Worm (Caenorhabditis elegans) whole organism, mixed stage, embryonic: Measurements from ENCODE around the gene F43C11.1.

Source experiments
- M03D4.4 ChIP-seq: sonication (generic microtip); optimal IDR thresholded peaks from 2 replicates; lab custom pipeline; 2017; ENCODE audit warnings: mild to moderate bottlenecking, missing genetic modification characterization, missing compliant biosample characterization
- bed-3 ChIP-seq: fragments of 200-800 bp; sonication (Bioruptor generic); optimal IDR thresholded peaks from 3 replicates; lab custom pipeline; 2018; ENCODE audit warnings: mild to moderate bottlenecking, missing genetic modification characterization, moderate library complexity, missing compliant biosample characterization
- blmp-1 ChIP-seq: fragments of 150-350 bp; optimal IDR thresholded peaks from 2 replicates; lab custom pipeline; 2014; ENCODE audit warnings: missing biosample characterization, missing genetic modification characterization
- ceh-39 ChIP-seq: fragments of 150-350 bp; optimal IDR thresholded peaks from 2 replicates; lab custom pipeline; 2014; ENCODE audit warnings: missing biosample characterization, missing genetic modification characterization
- ceh-43 ChIP-seq: fragments of 200-800 bp; sonication (Bioruptor generic); optimal IDR thresholded peaks from 2 replicates; lab custom pipeline; 2018; ENCODE audit warnings: mild to moderate bottlenecking, missing genetic modification characterization, moderate library complexity, missing compliant biosample characterization
- ceh-83 ChIP-seq: fragments of 200-800 bp; sonication (Bioruptor generic); optimal IDR thresholded peaks from 2 replicates; lab custom pipeline; 2018; ENCODE audit warnings: mild to moderate bottlenecking, missing genetic modification characterization, missing compliant biosample characterization
- ces-1 ChIP-seq: fragments of 150-350 bp; optimal IDR thresholded peaks from 2 replicates; lab custom pipeline; 2014; ENCODE audit warnings: missing biosample characterization, missing genetic modification reagents, missing genetic modification characterization
- cnd-1 ChIP-seq: fragments of 200-800 bp; sonication (Bioruptor generic); optimal IDR thresholded peaks from 2 replicates; lab custom pipeline; 2018; ENCODE audit warnings: mild to moderate bottlenecking, missing genetic modification characterization, missing compliant biosample characterization
- elt-1 ChIP-seq: sonication (generic microtip); optimal IDR thresholded peaks from 2 replicates; lab custom pipeline; 2017; ENCODE audit warnings: missing genetic modification characterization, mild to moderate bottlenecking, missing compliant biosample characterization, antibody characterized with exemption, moderate library complexity, borderline replicate concordance; ENCODE audit not compliant: insufficient read depth
- elt-3 ChIP-seq: fragments of 150-350 bp; optimal IDR thresholded peaks from 2 replicates; lab custom pipeline; 2014; ENCODE audit warnings: missing biosample characterization, missing genetic modification characterization
- flh-1 ChIP-seq: fragments of 200-800 bp; sonication (Bioruptor generic); optimal IDR thresholded peaks from 2 replicates; lab custom pipeline; 2018; ENCODE audit warnings: mild to moderate bottlenecking, missing genetic modification characterization, moderate library complexity, missing compliant biosample characterization
- ham-2 ChIP-seq: fragments of 200-800 bp; sonication (Bioruptor generic); optimal IDR thresholded peaks from 2 replicates; lab custom pipeline; 2018; ENCODE audit warnings: mild to moderate bottlenecking, missing genetic modification characterization, missing compliant biosample characterization
- hlh-1 ChIP-seq: fragments of 150-350 bp; optimal IDR thresholded peaks from 2 replicates; lab custom pipeline; 2014; ENCODE audit warnings: missing biosample characterization, missing genetic modification reagents, missing genetic modification characterization
- lin-13 ChIP-seq: fragments of 150-350 bp; optimal IDR thresholded peaks from 2 replicates; lab custom pipeline; 2014; ENCODE audit warnings: missing biosample characterization, missing genetic modification characterization
- lin-32 ChIP-seq: fragments of 200-800 bp; sonication (Bioruptor generic); optimal IDR thresholded peaks from 2 replicates; lab custom pipeline; 2018; ENCODE audit warnings: mild to moderate bottlenecking, missing genetic modification characterization, missing compliant biosample characterization
- lsy-2 ChIP-seq: fragments of 150-350 bp; optimal IDR thresholded peaks from 2 replicates; lab custom pipeline; 2014; ENCODE audit warnings: missing biosample characterization, missing genetic modification characterization
- mab-5 ChIP-seq: fragments of 150-350 bp; optimal IDR thresholded peaks from 2 replicates; lab custom pipeline; 2014; ENCODE audit warnings: missing biosample characterization, missing genetic modification characterization
- mep-1 ChIP-seq: fragments of 150-350 bp; optimal IDR thresholded peaks from 2 replicates; lab custom pipeline; 2017; ENCODE audit warnings: missing biosample characterization, missing genetic modification reagents, missing genetic modification characterization, inconsistent platforms
- mls-2 ChIP-seq: sonication (generic microtip); optimal IDR thresholded peaks from 2 replicates; lab custom pipeline; 2016; ENCODE audit warnings: mild to moderate bottlenecking, missing genetic modification characterization, moderate library complexity, missing compliant biosample characterization
- nhr-12 ChIP-seq: fragments of 150-350 bp; optimal IDR thresholded peaks from 2 replicates; lab custom pipeline; 2014; ENCODE audit warnings: missing biosample characterization, missing genetic modification characterization
- nhr-2 ChIP-seq: fragments of 150-350 bp; optimal IDR thresholded peaks from 2 replicates; lab custom pipeline; 2014; ENCODE audit warnings: missing biosample characterization, missing genetic modification characterization
- nhr-28 ChIP-seq: fragments of 150-350 bp; optimal IDR thresholded peaks from 2 replicates; lab custom pipeline; 2014; ENCODE audit warnings: missing biosample characterization, missing genetic modification characterization
- nhr-76 ChIP-seq: sonication (generic microtip); optimal IDR thresholded peaks from 2 replicates; lab custom pipeline; 2017; ENCODE audit warnings: missing biosample characterization, missing genetic modification characterization
- pha-4 ChIP-seq: fragments of 150-350 bp; optimal IDR thresholded peaks from 2 replicates; lab custom pipeline; 2018; ENCODE audit warnings: missing biosample characterization, missing genetic modification reagents, missing genetic modification characterization
- sem-2 ChIP-seq: fragments of 200-800 bp; sonication (Bioruptor generic); optimal IDR thresholded peaks from 2 replicates; lab custom pipeline; 2018; ENCODE audit warnings: mild to moderate bottlenecking, missing genetic modification characterization, missing compliant biosample characterization
- snpc-4 ChIP-seq: fragments of 150-350 bp; optimal IDR thresholded peaks from 2 replicates; lab custom pipeline; 2014; ENCODE audit warnings: missing biosample characterization, missing genetic modification characterization
- sptf-1 ChIP-seq: sonication (generic microtip); optimal IDR thresholded peaks from 2 replicates; lab custom pipeline; 2017; ENCODE audit warnings: mild to moderate bottlenecking, missing genetic modification characterization, moderate library complexity, missing compliant biosample characterization
- tbx-8 ChIP-seq: fragments of 200-800 bp; sonication (Bioruptor generic); optimal IDR thresholded peaks from 2 replicates; lab custom pipeline; 2018; ENCODE audit warnings: mild to moderate bottlenecking, missing genetic modification characterization, moderate library complexity, missing compliant biosample characterization
- unc-120 ChIP-seq: sonication (generic microtip); optimal IDR thresholded peaks from 2 replicates; lab custom pipeline; 2017; ENCODE audit warnings: missing genetic modification characterization, missing compliant biosample characterization; ENCODE audit not compliant: poor library complexity, severe bottlenecking
- unc-39 ChIP-seq: fragments of 150-350 bp; optimal IDR thresholded peaks from 2 replicates; lab custom pipeline; 2014; ENCODE audit warnings: missing biosample characterization, missing genetic modification characterization
- zip-8 ChIP-seq: fragments of 150-350 bp; optimal IDR thresholded peaks from 2 replicates; lab custom pipeline; 2014; ENCODE audit warnings: missing biosample characterization, missing genetic modification characterization
- ztf-11 ChIP-seq: fragments of 150-350 bp; optimal IDR thresholded peaks from 2 replicates; lab custom pipeline; 2014; ENCODE audit warnings: missing biosample characterization, missing genetic modification characterization

The F43C11.1 gene

DNA sequence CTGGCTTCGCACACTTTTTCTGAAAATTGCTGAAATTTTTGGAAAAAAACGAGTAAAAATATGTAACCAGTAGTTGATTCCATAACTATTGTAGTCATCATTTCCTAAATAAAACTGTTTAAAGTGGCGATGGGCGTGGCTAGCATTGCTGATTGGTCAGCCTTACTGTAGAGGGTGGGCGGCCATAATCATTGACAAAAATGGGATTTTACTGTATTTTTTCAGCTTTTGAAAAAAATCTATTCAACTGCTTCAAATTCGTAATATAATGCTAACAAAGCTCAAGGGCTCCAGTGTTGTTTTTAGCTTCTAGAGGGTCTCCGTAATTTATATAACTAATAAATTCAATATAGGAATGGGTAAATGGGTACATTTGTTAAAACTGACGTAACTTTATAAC lies 23.3 kb downstream of the F43C11.1 start, which contains the start of gene F16G10.7:
F16G10.7 (minus strand) TSS at position 101 of the 400 bp plus-strand sequence.
- TF ChIP-seq mls-2 (tag; lab: Kevin White, UChicago) (no peak), lsy-2 (tag; lab: Kevin White, UChicago) (peak; percentile 29)

DNA sequence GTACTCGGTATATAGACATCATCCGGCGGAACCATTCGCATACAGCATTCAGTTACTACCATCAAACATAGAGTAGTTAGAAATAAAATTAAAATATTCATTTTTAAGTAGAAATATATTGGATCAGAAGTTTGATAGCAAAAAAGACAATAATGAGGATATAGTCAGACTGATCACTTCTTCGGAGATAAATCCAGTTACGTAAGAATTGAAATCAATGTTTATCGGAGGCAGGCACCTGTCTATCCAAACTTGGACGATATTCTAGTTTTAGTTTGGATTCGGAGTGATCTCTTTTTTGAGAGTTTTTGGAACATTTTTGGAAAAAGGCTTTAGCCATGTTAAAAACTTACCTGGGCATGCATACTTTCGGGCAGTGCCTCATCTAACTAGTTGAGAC lies 26.4 kb downstream of the F43C11.1 start, which contains the start of gene F16G10.8:
F16G10.8 (minus strand) TSS at position 101 of the 400 bp plus-strand sequence.
- TF ChIP-seq pha-4 (tag; lab: Kevin White, UChicago) (no peak), blmp-1 (tag; lab: Kevin White, UChicago) (no peak)

DNA sequence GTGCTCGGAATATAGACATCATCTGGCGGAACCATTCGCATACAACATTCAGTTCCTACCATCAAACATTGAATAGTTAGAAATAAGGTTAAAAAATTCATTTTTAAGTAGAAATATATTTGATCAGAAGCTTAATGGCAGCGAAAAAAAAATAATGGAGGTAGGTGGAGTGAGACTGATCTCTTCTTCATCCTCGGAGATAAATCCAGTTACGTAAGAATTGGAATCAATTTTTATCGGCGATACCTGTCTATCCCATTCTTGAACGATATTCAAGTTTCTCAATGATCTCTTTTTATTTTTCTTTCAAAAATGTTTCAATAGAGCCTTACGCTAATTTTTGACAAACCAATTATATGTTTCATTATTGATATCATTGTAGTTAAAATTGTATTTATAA lies 28.6 kb downstream of the F43C11.1 start, which contains the start of gene F16G10.9:
F16G10.9 (minus strand) TSS at position 101 of the 400 bp plus-strand sequence.
- TF ChIP-seq elt-3 (no peak), mep-1 (tag; lab: Kevin White, UChicago) (no peak), ztf-11 (tag; lab: Kevin White, UChicago) (no peak), cnd-1 (tag; lab: Kevin White, UChicago) (no peak), nhr-12 (tag; lab: Kevin White, UChicago) (no peak), lin-13 (tag; lab: Kevin White, UChicago) (no peak), ceh-43 (GFP tag; lab: Kevin White, UChicago) (no peak), zip-8 (tag; lab: Kevin White, UChicago) (no peak), ceh-39 (tag; lab: Kevin White, UChicago) (no peak), blmp-1 (tag; lab: Kevin White, UChicago) (no peak), ceh-83 (GFP tag; lab: Kevin White, UChicago) (no peak), lsy-2 (tag; lab: Kevin White, UChicago) (no peak), unc-39 (tag; lab: Kevin White, UChicago) (no peak), snpc-4 (tag; lab: Kevin White, UChicago) (no peak), mab-5 (tag; lab: Kevin White, UChicago) (no peak)

DNA sequence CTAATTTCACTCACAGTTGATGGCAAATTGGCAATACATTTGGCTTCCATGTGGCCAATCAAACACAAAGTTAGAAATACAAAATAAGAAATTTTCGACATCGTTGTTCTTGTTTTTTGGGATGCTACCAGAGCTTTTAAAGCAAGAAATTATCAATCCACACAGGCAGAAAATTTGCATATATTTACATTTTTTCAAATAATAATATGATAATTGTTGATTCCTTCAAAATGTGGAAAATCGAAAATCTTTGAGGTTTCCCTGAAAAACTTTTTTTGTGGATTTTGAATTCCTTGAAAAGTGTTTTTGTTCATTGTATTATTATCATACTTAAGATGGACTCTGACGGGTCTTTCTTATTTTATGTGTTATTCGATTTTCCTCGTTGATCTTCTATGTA lies 34.0 kb downstream of the F43C11.1 start, which contains the start of gene F16G10.10:
F16G10.10 (minus strand) TSS at position 101 of the 400 bp plus-strand sequence.
- TF ChIP-seq unc-39 (tag; lab: Kevin White, UChicago) (no peak), ces-1 (GFP tag; lab: Kevin White, UChicago) (no peak), nhr-76 (tag; lab: Kevin White, UChicago) (no peak), nhr-28 (no peak), elt-1 (tag; lab: Kevin White, UChicago) (no peak)
- TF ChIP-seq, all 35 proteins: peak for 0

- TF ChIP-seq sem-2 (GFP tag; lab: Kevin White, UChicago) (no peak), mls-2 (tag; lab: Kevin White, UChicago) (no peak), snpc-4 (tag; lab: Kevin White, UChicago) (no peak), lin-32 (GFP tag; lab: Kevin White, UChicago) (no peak), nhr-28 (no peak), elt-1 (tag; lab: Kevin White, UChicago) (no peak), nhr-76 (tag; lab: Kevin White, UChicago) (no peak), unc-39 (tag; lab: Kevin White, UChicago) (no peak), unc-120 (tag; lab: Kevin White, UChicago) (no peak), nhr-2 (tag; lab: Kevin White, UChicago) (no peak), zip-8 (tag; lab: Kevin White, UChicago) (no peak), blmp-1 (tag; lab: Kevin White, UChicago) (no peak), ces-1 (GFP tag; lab: Kevin White, UChicago) (no peak), mab-5 (tag; lab: Kevin White, UChicago) (no peak), lsy-2 (tag; lab: Kevin White, UChicago) (no peak)
- TF ChIP-seq, all 35 proteins: peak for 0
Observed at ce11 chrII:2393821-2394220, 36.9 kb downstream of the F43C11.1 start, which contains the start of gene F16G10.11. Gene F16G10.11, minus strand, starts transcription at chrII:2393921.

- TF ChIP-seq sem-2 (GFP tag; lab: Kevin White, UChicago) (no peak), lin-13 (tag; lab: Kevin White, UChicago) (no peak), cnd-1 (tag; lab: Kevin White, UChicago) (no peak), tbx-8 (GFP tag; lab: Kevin White, UChicago) (no peak), ham-2 (GFP tag; lab: Kevin White, UChicago) (no peak), elt-3 (no peak), hlh-1 (no peak), unc-120 (tag; lab: Kevin White, UChicago) (no peak), bed-3 (no peak), unc-39 (tag; lab: Kevin White, UChicago) (no peak), nhr-2 (tag; lab: Kevin White, UChicago) (no peak), ceh-39 (tag; lab: Kevin White, UChicago) (no peak), flh-1 (GFP tag; lab: Kevin White, UChicago) (no peak), sptf-1 (no peak), pha-4 (tag; lab: Kevin White, UChicago) (no peak), ceh-43 (GFP tag; lab: Kevin White, UChicago) (no peak), mep-1 (tag; lab: Kevin White, UChicago) (no peak), M03D4.4 (tag; lab: Kevin White, UChicago) (no peak), lin-32 (GFP tag; lab: Kevin White, UChicago) (no peak)
Observed at ce11 chrII:2395864-2396263, 39.0 kb downstream of the F43C11.1 start, which contains the start of gene F16G10.13. Gene F16G10.13, minus strand, starts transcription at chrII:2395964.
